Fruit fly (Drosophila melanogaster): ENCODE results near the gene Reps.
A peak's percentile ranks its signal among the peaks of the same experiment; 100 is the strongest.

Reps gene

DNA sequence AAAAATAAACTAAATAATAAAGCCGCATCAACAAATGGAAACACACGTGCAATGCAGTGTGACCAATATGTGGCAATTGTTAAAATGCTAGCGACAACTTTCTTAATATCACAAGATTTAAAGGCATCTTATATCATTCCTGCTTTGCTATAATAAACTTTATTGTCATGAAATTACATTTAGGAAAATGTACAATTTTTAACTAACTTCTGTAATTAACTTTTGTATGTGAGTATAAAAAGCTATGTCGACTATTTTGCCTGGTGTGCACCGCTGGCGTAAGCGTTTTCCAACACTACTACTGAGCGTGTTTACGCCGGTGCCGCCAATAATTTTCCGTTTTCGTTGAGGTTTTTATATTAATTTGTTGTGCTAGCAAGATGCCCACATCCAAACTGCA lies 17.1 kb upstream of the Reps start, which contains the start of the genes Csl4 and Nup160 (continued):
- peak; percentile 97 for TF ChIP-seq Ets65A (GFP tag)
- TF ChIP-seq CG15269 (tag; optimal IDR thresholded peaks at IDR 0.05) = no peak
- peak; percentile 87 to 88 for TF ChIP-seq dpn (GFP tag; optimal IDR thresholded peaks at IDR 0.05)
- TF ChIP-seq vvl (GFP tag; IDR thresholded peaks at IDR 0.05) = peak; percentile 87
- TF ChIP-seq CG32532 (GFP tag; IDR thresholded peaks at IDR 0.05) = peak; percentile 86
- TF ChIP-seq Optix (GFP tag; IDR thresholded peaks at IDR 0.05) = 0 out of 3 replicates have a peak, but pooled peaks have one; percentile 37
- no peak for TF ChIP-seq CG15011 (GFP tag; optimal IDR thresholded peaks at IDR 0.05)
- TF ChIP-seq lola (GFP tag; optimal IDR thresholded peaks at IDR 0.05) = peak in 1 of 3 experiments; percentile 67
- TF ChIP-seq tap (tag; optimal IDR thresholded peaks at IDR 0.05) = no peak
- peak; percentile 56 for TF ChIP-seq HHEX (GFP tag; optimal IDR thresholded peaks at IDR 0.05)
- peak; percentile 92 for TF ChIP-seq CG13624 (GFP tag; optimal IDR thresholded peaks at IDR 0.05)
- TF ChIP-seq pzg (GFP tag; optimal IDR thresholded peaks at IDR 0.05) = peak; percentile 67
- peak; percentile 79 for TF ChIP-seq Dad (GFP tag; optimal IDR thresholded peaks at IDR 0.05)
- TF ChIP-seq pfk (GFP tag; optimal IDR thresholded peaks at IDR 0.05) = no peak
- peak in 1 of 2 experiments; percentile 19 for TF ChIP-seq insv (GFP tag; optimal IDR thresholded peaks at IDR 0.05)
- TF ChIP-seq CG13424 (tag; optimal IDR thresholded peaks at IDR 0.05) = peak; percentile 77
- no peak for TF ChIP-seq aop (GFP tag; IDR thresholded peaks at IDR 0.05)
- TF ChIP-seq mirr (GFP tag; optimal IDR thresholded peaks at IDR 0.05) = no peak
- peak; percentile 98 for TF ChIP-seq sens (GFP tag)
- no peak; the same call in 1 of the 2 replicates for TF ChIP-seq bbx (GFP tag; IDR thresholded peaks at IDR 0.05; ENCODE audit: partially characterized antibody)
- TF ChIP-seq Pdp1 (GFP tag; optimal IDR thresholded peaks at IDR 0.05) = peak; percentile 83 to 85
- peak; percentile 39 for TF ChIP-seq CG6254 (GFP tag; optimal IDR thresholded peaks at IDR 0.05)
- TF ChIP-seq Side (GFP tag; optimal IDR thresholded peaks at IDR 0.05) = peak; percentile 89
- TF ChIP-seq CG3726 (GFP tag; IDR thresholded peaks at IDR 0.05) = peak; percentile 55; the same call in 1 of the 3 replicates
- peak; percentile 76 for TF ChIP-seq CG9817 (tag; optimal IDR thresholded peaks at IDR 0.05)
- TF ChIP-seq Atf-2 (GFP tag; optimal IDR thresholded peaks at IDR 0.05) = peak; percentile 67
- TF ChIP-seq Jarid2 (GFP tag; optimal IDR thresholded peaks at IDR 0.05) = no peak
- peak; percentile 71; the same call in 2 of the 3 replicates for TF ChIP-seq dysf (GFP tag; IDR thresholded peaks at IDR 0.05)
- peak; percentile 76 for TF ChIP-seq Fer1 (GFP tag; optimal IDR thresholded peaks at IDR 0.05)
- TF ChIP-seq tin (GFP tag; optimal IDR thresholded peaks at IDR 0.05) = peak; percentile 86
- peak; percentile 52 for TF ChIP-seq CG11398 (GFP tag; optimal IDR thresholded peaks at IDR 0.05)
- TF ChIP-seq sd (tag; optimal IDR thresholded peaks at IDR 0.05) = no peak
- peak; percentile 51 for TF ChIP-seq Ssrp (tag; optimal IDR thresholded peaks at IDR 0.05)
- peak; percentile 61; the same call in 1 of the 2 replicates for TF ChIP-seq CG6272 (GFP tag; IDR thresholded peaks at IDR 0.05)
- peak; percentile 77 for TF ChIP-seq CG10654 (GFP tag; optimal IDR thresholded peaks at IDR 0.05)
- TF ChIP-seq Lpt (GFP tag; optimal IDR thresholded peaks at IDR 0.05) = no peak
- no peak for TF ChIP-seq CG3407 (GFP tag; optimal IDR thresholded peaks at IDR 0.05)
- peak; percentile 88 for TF ChIP-seq CHES-1-like (GFP tag; optimal IDR thresholded peaks at IDR 0.05)
- TF ChIP-seq Oli (tag; optimal IDR thresholded peaks at IDR 0.05) = peak; percentile 51
- TF ChIP-seq Bgb (GFP tag; IDR thresholded peaks at IDR 0.05; ENCODE audit: partially characterized antibody) = no peak; the same call in 1 of the 2 replicates
- 0 out of 2 replicates have a peak, but pooled peaks have one; percentile 22 for TF ChIP-seq klu (GFP tag; IDR thresholded peaks at IDR 0.05)
- TF ChIP-seq crc (GFP tag; optimal IDR thresholded peaks at IDR 0.05) = peak; percentile 57
- TF ChIP-seq Stat92E (GFP tag; optimal IDR thresholded peaks at IDR 0.05) = peak in 1 of 3 experiments; percentile 43
- no peak for TF ChIP-seq Deaf1 (tag; optimal IDR thresholded peaks at IDR 0.05)
- TF ChIP-seq CG17612 (GFP tag; IDR thresholded peaks at IDR 0.05) = no peak
- TF ChIP-seq CG7963 (GFP tag; IDR thresholded peaks at IDR 0.05; ENCODE audit: partially characterized antibody) = no peak
- TF ChIP-seq unpg (GFP tag; optimal IDR thresholded peaks at IDR 0.05) = no peak
- TF ChIP-seq emc (GFP tag; optimal IDR thresholded peaks at IDR 0.05) = peak; percentile 59
- no peak for TF ChIP-seq GATAe (GFP tag; conservative IDR thresholded peaks at IDR 0.05)
- peak; percentile 85 for TF ChIP-seq fu2 (GFP tag; optimal IDR thresholded peaks at IDR 0.05)

All from whole organism, embryonic.